Worm (Caenorhabditis elegans): ENCODE measurements around the gene farl-11.

The farl-11 gene

DNA sequence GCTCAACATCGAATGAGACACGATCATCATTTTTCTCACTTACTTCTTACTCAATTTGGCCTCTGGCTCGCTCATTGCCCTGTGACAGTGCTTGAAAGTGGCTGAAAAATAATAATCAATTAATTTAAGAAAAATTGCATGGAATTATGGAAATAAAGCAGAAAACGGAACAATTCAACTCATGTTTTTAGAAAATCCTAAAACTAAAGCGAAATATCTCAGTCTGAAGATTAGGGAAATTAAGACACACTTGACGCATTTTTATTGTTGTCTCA lies 32.6 kb downstream of the farl-11 start, which contains the start of gene kars-1:
Gene kars-1 (minus strand): TSS at position 101 of the 275 bp plus-strand sequence.
- TF ChIP-seq Y48G9A.11 (GFP tag; IDR thresholded peaks at IDR 0.05) (no peak), nhr-42 (GFP tag; IDR thresholded peaks at IDR 0.05) (no peak), unc-62 (GFP tag; optimal IDR thresholded peaks at IDR 0.05 in 1 of 2) (no peak), unc-62 (tag; optimal IDR thresholded peaks at IDR 0.05) (no peak)

DNA sequence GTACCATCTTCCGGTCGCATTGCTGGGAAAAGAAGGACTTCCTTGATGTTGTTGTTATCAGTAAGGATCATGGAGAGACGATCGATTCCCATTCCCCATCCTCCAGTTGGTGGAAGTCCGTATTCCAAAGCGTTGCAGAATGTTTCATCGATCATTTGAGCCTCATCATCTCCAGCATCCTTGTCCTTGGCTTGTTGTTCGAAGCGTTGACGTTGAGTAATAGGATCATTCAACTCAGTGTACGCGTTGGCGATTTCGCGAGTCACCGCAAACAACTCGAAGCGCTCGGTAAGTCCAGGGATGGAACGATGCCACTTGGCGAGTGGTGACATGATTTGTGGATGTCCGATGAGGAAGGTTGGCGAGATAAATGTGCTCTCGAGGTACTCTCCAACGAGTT lies 34.4 kb downstream of the farl-11 start:
- TF ChIP-seq nhr-41 (GFP tag; IDR thresholded peaks at IDR 0.05) = no peak
- no peak for TF ChIP-seq attf-4 (tag; optimal IDR thresholded peaks at IDR 0.05)
- TF ChIP-seq F26F4.8 (GFP tag; conservative IDR thresholded peaks at IDR 0.05) = no peak
- TF ChIP-seq arid-1 (GFP tag; conservative IDR thresholded peaks at IDR 0.05) = no peak
- no peak for TF ChIP-seq ces-1 (GFP tag; optimal IDR thresholded peaks at IDR 0.05)
- no peak for TF ChIP-seq lir-3 (tag; optimal IDR thresholded peaks at IDR 0.05)
- TF ChIP-seq saeg-2 (GFP tag; IDR thresholded peaks at IDR 0.05) = no peak
- TF ChIP-seq mxl-3 (GFP tag; optimal IDR thresholded peaks at IDR 0.05) = no peak
- TF ChIP-seq madf-9 (GFP tag; conservative IDR thresholded peaks at IDR 0.05) = no peak

ce11 chrII:7069866-7070265 lies 35.0 kb downstream of the farl-11 start, which contains the start of gene him-14:
Gene him-14 (minus strand): TSS chrII:7069966.
- TF ChIP-seq spr-3 (GFP tag; optimal IDR thresholded peaks at IDR 0.05) = no peak
- peak; percentile 82 for TF ChIP-seq aha-1 (tag)

DNA sequence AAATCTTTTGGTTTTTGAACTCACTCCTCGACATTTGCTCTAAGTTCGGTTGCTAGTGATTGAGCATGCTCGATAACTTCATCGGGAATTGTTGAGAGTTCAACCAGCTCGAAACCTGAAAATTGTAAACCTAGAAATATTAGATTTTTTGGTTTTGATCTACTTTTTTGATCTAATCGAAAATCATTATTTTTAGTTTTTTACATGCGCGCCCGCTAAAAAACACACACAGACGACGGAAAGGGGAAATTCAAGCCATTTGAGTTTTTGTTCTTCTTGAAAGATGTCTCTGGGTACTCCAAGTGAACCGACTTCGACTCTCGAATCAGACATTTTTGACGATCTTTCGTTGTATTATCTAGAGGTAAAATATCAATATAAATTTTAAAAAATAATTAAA lies 39.4 kb downstream of the farl-11 start, which contains the start of gene nos-2:
Gene nos-2 (plus strand): TSS at position 228 of the 400 bp plus-strand sequence.
- TF ChIP-seq mxl-3 (GFP tag; optimal IDR thresholded peaks at IDR 0.05) (no peak), lin-1 (GFP tag; IDR thresholded peaks at IDR 0.05) (no peak), mdl-1 (tag; optimal IDR thresholded peaks at IDR 0.05) (no peak), ces-1 (GFP tag; optimal IDR thresholded peaks at IDR 0.05) (no peak), aly-2 (tag; optimal IDR thresholded peaks at IDR 0.05) (no peak), T20F7.1 (GFP tag; optimal IDR thresholded peaks at IDR 0.05) (no peak), zip-11 (GFP tag; IDR thresholded peaks at IDR 0.05) (no peak)

ce11 chrII:7061730-7062129 lies 43.1 kb downstream of the farl-11 start, which contains the start of gene acs-6:
Gene acs-6 (plus strand): TSS chrII:7062030.
- TF ChIP-seq zfp-2 (tag; optimal IDR thresholded peaks at IDR 0.05) = no peak
- no peak for TF ChIP-seq unc-39 (tag; optimal IDR thresholded peaks at IDR 0.05)
- TF ChIP-seq tag-97 (GFP tag; IDR thresholded peaks at IDR 0.05) = no peak
- TF ChIP-seq ama-1 (optimal IDR thresholded peaks at IDR 0.05) = no peak
- TF ChIP-seq mep-1 (tag; optimal IDR thresholded peaks at IDR 0.05) = no peak

- no peak for TF ChIP-seq egl-43 (GFP tag; IDR thresholded peaks at IDR 0.05)
- TF ChIP-seq hlh-30 (tag; optimal IDR thresholded peaks at IDR 0.05; ENCODE audit: insufficient read depth) = peak; percentile 41
Measured at ce11 chrII:7060791-7061190, 44.0 kb downstream of the farl-11 start.

ce11 chrII:7060202-7060601 lies 44.6 kb downstream of the farl-11 start:
- TF ChIP-seq nhr-25 (tag; optimal IDR thresholded peaks at IDR 0.05; ENCODE audit: borderline replicate concordance, insufficient read depth) (no peak), hif-1 (tag; optimal IDR thresholded peaks at IDR 0.05) (no peak), ceh-82 (tag; optimal IDR thresholded peaks at IDR 0.05) (no peak), egl-27 (tag; optimal IDR thresholded peaks at IDR 0.05) (no peak), dve-1 (tag; optimal IDR thresholded peaks at IDR 0.05; ENCODE audit: insufficient read depth) (peak; percentile 84), fkh-10 (GFP tag; optimal IDR thresholded peaks at IDR 0.05) (no peak), vab-7 (GFP tag; IDR thresholded peaks at IDR 0.05) (no peak), lir-3 (tag; optimal IDR thresholded peaks at IDR 0.05) (no peak), F49E8.2 (tag; optimal IDR thresholded peaks at IDR 0.05; ENCODE audit: borderline replicate concordance) (no peak), nhr-42 (GFP tag; IDR thresholded peaks at IDR 0.05) (no peak), mep-1 (tag; optimal IDR thresholded peaks at IDR 0.05) (no peak), lsy-2 (tag; optimal IDR thresholded peaks at IDR 0.05) (no peak), dpl-1 (GFP tag; optimal IDR thresholded peaks at IDR 0.05) (no peak), ctbp-1 (GFP tag; IDR thresholded peaks at IDR 0.05) (no peak), hmg-1.1 (GFP tag; IDR thresholded peaks at IDR 0.05) (no peak), snpc-4 (tag; optimal IDR thresholded peaks at IDR 0.05) (no peak), daf-8 (GFP tag; IDR thresholded peaks at IDR 0.05) (no peak), nhr-77 (tag; optimal IDR thresholded peaks at IDR 0.05) (peak; percentile 68)
